Worm (Caenorhabditis elegans): ENCODE data around the gene mstr-2.

DNA sequence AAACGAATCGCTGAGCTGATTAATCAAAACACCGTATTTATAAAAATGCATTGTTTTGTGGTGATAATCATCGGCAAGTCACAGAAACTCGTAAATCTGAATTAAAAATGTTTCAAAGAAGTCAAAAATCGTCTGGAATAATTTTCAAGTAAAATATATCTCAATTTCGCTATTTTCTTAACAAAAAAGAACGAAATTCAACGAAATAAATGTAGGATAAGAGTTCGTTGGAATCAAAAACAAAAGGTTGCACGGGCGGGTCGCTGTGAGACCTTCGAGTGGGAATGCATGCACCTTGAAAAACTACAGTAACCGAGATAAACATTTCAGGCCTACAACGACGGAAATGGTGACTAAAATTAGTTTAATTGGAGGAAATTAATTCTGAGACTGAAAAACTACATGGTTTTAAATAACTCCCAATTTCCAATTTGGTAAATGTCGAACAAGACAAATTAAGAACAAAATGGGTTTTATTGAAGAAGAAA is 34.6 kb upstream of the mstr-2 start, which contains the start of gene C28A5.1:
- TF ChIP-seq ama-1 (optimal IDR thresholded peaks at IDR 0.05) (no peak), ZK546.5 (tag; optimal IDR thresholded peaks at IDR 0.05) (no peak), aly-2 (tag; optimal IDR thresholded peaks at IDR 0.05) (no peak), C34F6.9 (tag; optimal IDR thresholded peaks at IDR 0.05) (no peak), ceh-82 (tag; optimal IDR thresholded peaks at IDR 0.05) (no peak), snpc-4 (tag; optimal IDR thresholded peaks at IDR 0.05) (no peak), nhr-237 (tag; optimal IDR thresholded peaks at IDR 0.05) (no peak), nhr-21 (tag; optimal IDR thresholded peaks at IDR 0.05) (no peak), dmd-4 (tag; optimal IDR thresholded peaks at IDR 0.05) (no peak), mdl-1 (tag; optimal IDR thresholded peaks at IDR 0.05) (no peak), fos-1 (tag; optimal IDR thresholded peaks at IDR 0.05) (no peak), ztf-1 (GFP tag; conservative IDR thresholded peaks at IDR 0.05) (no peak), nhr-77 (tag; optimal IDR thresholded peaks at IDR 0.05) (no peak)

Measured in whole organism, L2 larva.